Worm (Caenorhabditis elegans) whole organism, L4/young adult: ENCODE results near the gene W04G3.13.
A peak's percentile ranks its signal among the peaks of the same experiment; 100 is the strongest.

Source experiments
- W03F9.2 ChIP-seq: fragments of 150-350 bp; optimal IDR thresholded peaks from 2 replicates; lab custom pipeline; 2014; ENCODE audit warnings: missing biosample characterization, missing genetic modification characterization
- dao-5 ChIP-seq: sonication (generic microtip); optimal IDR thresholded peaks from 2 replicates; lab custom pipeline; 2016; ENCODE audit warnings: missing genotype, missing genetic modification characterization, moderate library complexity, missing compliant biosample characterization
- him-1 ChIP-seq: sonication (generic microtip); optimal IDR thresholded peaks from 2 replicates; lab custom pipeline; 2016; ENCODE audit warnings: missing genotype, missing genetic modification reagents, missing genetic modification characterization, missing compliant biosample characterization

The W04G3.13 gene

ce11 chrX:11079667-11080066 lies at the start of gene W04G3.13:
TSS of gene W04G3.13 (minus strand) at chrX:11079767.
- no peak for TF ChIP-seq dao-5 (tag; lab: Kevin White, UChicago)
- TF ChIP-seq him-1 (tag; lab: Kevin White, UChicago) = no peak
- TF ChIP-seq W03F9.2 = no peak

ce11 chrX:11126259-11126658 lies 46.7 kb upstream of the W04G3.13 start:
- TF ChIP-seq him-1 (tag; lab: Kevin White, UChicago) (no peak), W03F9.2 (no peak), dao-5 (tag; lab: Kevin White, UChicago) (no peak)

DNA sequence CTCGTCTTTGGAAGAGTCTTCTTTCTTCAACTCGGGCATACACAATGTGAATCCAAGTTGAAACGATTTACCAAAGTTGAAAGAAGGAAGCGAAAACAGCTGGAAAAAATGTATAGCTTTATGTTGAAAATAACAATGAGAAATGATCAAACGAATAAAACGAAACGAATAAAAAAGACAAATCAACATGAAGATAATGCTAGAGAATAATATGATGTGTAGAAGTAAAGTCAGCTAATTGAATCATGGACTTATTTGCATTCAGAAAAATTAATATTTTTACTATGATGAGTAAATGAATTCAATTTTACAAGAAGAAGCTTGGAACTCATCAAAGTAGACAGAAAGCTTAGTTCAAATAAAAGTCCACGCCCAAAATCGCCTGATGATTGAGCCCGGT lies 46.0 kb upstream of the W04G3.13 start, which contains the start of gene alr-1:
Gene alr-1, minus strand, starts transcription at position 101 of the 400 bp plus-strand sequence.
- TF ChIP-seq dao-5 (tag; lab: Kevin White, UChicago) (no peak), him-1 (tag; lab: Kevin White, UChicago) (no peak), W03F9.2 (no peak)

DNA sequence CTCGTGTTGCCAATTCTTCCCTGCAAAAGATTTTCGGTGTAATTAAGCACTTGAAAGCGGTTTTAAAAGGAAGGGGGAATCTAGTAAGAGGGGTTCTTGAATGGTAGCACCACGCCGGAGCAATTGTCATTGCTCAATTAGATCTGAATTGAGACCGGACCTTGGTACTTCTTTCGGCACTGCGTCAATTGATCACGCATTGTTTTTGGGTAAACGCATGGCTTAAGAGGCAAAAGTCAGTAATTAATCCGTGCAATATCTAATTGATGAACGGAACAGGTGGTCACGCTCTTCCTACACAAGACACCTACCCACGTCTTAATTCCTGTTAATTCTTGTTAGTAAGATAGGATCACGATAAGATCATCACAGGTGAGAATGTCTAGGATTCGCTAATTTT lies 44.4 kb upstream of the W04G3.13 start:
- no peak for TF ChIP-seq W03F9.2
- no peak for TF ChIP-seq dao-5 (tag; lab: Kevin White, UChicago)
- no peak for TF ChIP-seq him-1 (tag; lab: Kevin White, UChicago)

DNA sequence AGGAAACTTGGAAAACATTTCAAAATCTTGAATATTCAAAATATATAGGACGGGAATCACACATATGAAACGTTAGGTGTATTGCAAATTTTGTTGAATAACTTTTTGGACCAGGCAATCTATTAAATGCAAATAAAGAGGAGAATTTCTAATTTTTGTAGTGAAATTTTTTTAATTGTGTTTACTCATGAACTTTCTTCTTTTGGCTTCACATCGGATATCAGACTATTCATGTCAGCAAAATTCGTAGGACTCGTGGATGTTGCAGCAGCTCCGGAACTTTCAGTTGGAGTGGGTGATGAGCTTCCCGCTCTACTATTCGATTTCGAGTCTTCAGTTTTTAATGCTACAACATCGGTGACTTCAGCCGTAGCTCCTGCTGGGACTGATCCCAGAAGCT lies 42.8 kb upstream of the W04G3.13 start:
- no peak for TF ChIP-seq him-1 (tag; lab: Kevin White, UChicago)
- TF ChIP-seq W03F9.2 = no peak
- no peak for TF ChIP-seq dao-5 (tag; lab: Kevin White, UChicago)

DNA sequence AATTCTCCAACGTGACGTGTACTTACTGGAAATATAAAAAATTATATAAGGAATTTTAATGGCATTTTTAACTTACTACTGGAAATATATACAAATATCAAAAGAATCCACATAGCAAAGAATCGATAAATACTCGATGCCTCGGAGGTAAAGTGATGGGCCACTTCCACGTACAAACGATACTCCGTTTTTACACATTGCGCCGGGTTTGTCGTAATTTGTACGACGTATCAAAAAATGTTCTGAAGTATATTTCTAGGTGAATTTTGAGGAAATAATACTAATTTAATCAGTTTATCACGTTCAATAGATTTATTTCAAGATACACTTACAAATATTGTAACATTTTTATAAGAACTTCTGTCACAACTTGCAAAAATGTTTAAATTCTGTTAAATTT lies 41.2 kb upstream of the W04G3.13 start, which contains the start of gene R08B4.3:
Gene R08B4.3, minus strand, starts transcription at position 198 of the 400 bp plus-strand sequence.
- TF ChIP-seq W03F9.2 (no peak), dao-5 (tag; lab: Kevin White, UChicago) (no peak), him-1 (tag; lab: Kevin White, UChicago) (no peak)

- no peak for TF ChIP-seq dao-5 (tag; lab: Kevin White, UChicago)
Observed at ce11 chrX:11116723-11117122, 37.2 kb upstream of the W04G3.13 start, which contains the start of gene nlp-66. TSS of gene nlp-66 (minus strand) at chrX:11116823.

ce11 chrX:11114420-11114819 lies 34.9 kb upstream of the W04G3.13 start:
- TF ChIP-seq dao-5 (tag; lab: Kevin White, UChicago) (no peak), him-1 (tag; lab: Kevin White, UChicago) (no peak), W03F9.2 (no peak)

DNA sequence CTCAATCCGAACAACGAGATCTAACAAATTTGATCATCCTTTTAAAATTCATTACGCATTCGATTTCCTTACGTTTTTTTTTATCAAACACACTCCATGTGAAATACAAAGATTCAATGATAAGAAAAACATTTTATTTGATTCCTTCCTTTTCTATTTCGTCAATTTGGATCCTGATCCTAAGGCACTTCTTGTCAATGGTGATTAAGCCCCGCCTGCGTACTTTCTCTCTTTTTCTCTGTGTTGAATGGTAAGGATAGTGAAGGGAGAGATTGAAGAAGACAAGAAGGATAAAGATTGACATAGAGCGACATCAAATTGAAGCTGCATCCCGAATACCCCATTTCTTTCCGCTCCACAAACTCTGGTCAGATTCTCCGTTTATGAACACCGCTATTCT lies 29.6 kb upstream of the W04G3.13 start, which contains the start of gene grd-1:
Gene grd-1, plus strand, starts transcription at position 241 of the 400 bp plus-strand sequence.
- TF ChIP-seq dao-5 (tag; lab: Kevin White, UChicago) (no peak), him-1 (tag; lab: Kevin White, UChicago) (no peak), W03F9.2 (no peak)

- no peak for TF ChIP-seq W03F9.2
Observed at ce11 chrX:11107076-11107475, 27.5 kb upstream of the W04G3.13 start, which contains the start of gene clc-17. TSS of gene clc-17 (plus strand) at chrX:11107376.

DNA sequence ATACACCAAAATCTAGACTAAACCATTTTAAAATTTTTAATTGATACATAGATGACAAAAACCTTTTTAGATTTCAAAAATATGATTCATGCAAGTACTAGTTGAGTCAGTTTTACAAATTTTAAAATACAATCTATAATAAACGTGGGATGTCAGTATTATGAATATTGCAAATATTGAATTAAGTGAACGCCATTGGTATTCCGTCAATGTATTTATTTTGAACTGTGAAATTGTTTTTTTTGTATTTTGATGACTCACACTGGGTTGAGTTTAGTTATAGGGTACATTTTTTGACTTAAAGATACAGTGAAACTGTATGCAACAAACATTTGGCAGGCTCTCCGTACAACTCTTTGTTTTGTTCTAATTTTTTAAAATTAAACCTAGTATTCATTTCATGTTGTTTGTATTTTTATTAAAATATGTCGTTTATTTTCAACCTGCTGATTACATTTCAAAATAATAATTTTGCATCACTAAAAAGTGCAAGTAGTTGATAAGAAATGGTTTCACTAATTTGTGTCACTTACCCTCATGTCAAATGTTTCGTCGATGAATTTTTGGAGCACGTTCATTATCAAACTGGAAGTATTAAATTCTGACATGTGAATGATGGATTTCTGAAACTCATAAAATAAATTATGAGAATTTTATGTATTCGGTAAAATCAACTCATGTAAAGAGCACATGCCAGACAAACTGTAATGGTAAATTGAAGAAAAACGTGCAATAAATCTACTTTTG lies 25.5 kb upstream of the W04G3.13 start, which contains the start of gene W02H3.1:
Gene W02H3.1, minus strand, starts transcription at position 578 of the 747 bp plus-strand sequence.
- TF ChIP-seq W03F9.2 (no peak), him-1 (tag; lab: Kevin White, UChicago) (no peak), dao-5 (tag; lab: Kevin White, UChicago) (no peak)

ce11 chrX:11103173-11103572 lies 23.6 kb upstream of the W04G3.13 start:
- TF ChIP-seq W03F9.2 (no peak), him-1 (tag; lab: Kevin White, UChicago) (no peak), dao-5 (tag; lab: Kevin White, UChicago) (no peak)

DNA sequence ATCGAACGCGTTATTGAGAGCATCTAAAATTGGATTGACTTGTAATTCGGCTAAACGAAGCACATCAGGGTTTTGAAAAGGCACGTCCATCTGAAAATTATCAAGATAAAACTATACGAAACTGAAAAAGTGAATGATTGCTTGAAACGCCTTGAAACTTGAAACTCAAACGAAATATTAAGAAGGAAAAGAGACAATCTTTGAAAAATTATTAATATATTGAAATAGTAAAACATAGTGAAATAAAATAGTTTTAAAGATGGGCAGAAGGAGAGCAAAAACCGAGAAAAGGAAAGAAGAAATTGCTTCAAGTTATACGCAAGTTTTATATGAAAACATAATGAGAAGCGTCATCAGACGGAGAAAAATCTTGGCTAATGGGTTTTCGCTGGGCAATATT lies 18.5 kb upstream of the W04G3.13 start, which contains the start of gene W02H3.3:
Gene W02H3.3, minus strand, starts transcription at position 101 of the 400 bp plus-strand sequence.
- TF ChIP-seq dao-5 (tag; lab: Kevin White, UChicago) (no peak), W03F9.2 (no peak), him-1 (tag; lab: Kevin White, UChicago) (no peak)

DNA sequence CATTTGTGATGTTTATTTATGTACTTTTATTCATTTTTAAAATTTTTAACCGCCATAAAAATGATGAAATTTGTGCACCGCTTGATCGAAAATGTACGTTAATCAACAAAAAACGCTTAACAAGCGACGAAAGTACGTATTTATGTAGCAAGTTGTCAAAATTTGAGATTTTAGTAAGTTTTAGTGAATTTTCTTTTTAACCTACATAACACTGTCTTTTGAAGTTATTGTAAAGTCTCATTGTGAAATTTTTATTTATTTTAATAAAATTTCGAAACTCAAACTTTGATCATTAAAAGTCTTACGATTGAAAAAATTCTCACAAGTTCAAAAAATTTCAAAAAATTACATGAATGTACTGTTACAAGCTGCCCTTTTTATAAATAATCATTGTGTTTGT lies 17.8 kb upstream of the W04G3.13 start:
- no peak for TF ChIP-seq dao-5 (tag; lab: Kevin White, UChicago)
- TF ChIP-seq W03F9.2 = no peak
- no peak for TF ChIP-seq him-1 (tag; lab: Kevin White, UChicago)

DNA sequence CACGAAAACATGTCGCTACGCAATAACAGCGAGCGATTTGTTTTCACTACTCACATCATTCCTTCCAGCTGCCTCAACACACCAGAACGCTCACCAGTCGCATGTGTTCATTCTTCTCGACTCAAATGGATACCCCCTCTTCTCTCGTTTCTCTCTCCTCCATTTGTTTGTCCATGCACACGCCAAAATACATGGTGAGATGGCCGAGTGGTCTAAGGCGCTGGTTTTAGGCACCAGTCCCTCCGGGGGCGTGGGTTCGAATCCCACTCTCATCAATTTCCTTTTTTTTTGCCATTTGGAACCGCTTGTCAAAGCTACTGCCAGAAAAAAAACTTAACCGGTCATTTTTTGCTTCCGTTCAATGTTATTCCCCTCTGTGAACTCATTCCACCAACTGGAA lies 15.9 kb upstream of the W04G3.13 start:
- peak; percentile 30 for TF ChIP-seq W03F9.2
- peak; percentile 92 for TF ChIP-seq him-1 (tag; lab: Kevin White, UChicago)
- peak; percentile 74 for TF ChIP-seq dao-5 (tag; lab: Kevin White, UChicago)
